Worm (Caenorhabditis elegans) whole organism, L4 larva: ENCODE results near the gene srh-213.

Source experiments
- lin-13 ChIP-seq: fragments of 150-350 bp; optimal IDR thresholded peaks from 2 replicates; lab custom pipeline; 2014; ENCODE audit warnings: missing biosample characterization, missing genetic modification reagents, missing genetic modification characterization
- nhr-11 ChIP-seq: fragments of 150-350 bp; optimal IDR thresholded peaks from 2 replicates; lab custom pipeline; 2014; ENCODE audit warnings: missing biosample characterization, missing genetic modification characterization
- nhr-42 ChIP-seq: fragments of 200-800 bp; sonication (Bioruptor generic); IDR thresholded peaks from 2 replicates; pipeline ENCODE4 v1.3.6; 2022; ENCODE audit warnings: missing genetic modification characterization, missing compliant biosample characterization
- sdz-12 ChIP-seq: fragments of 200-800 bp; sonication (Bioruptor generic); optimal IDR thresholded peaks from 2 replicates; lab custom pipeline; 2018; ENCODE audit warnings: mild to moderate bottlenecking, missing genetic modification characterization, missing compliant biosample characterization

DNA sequence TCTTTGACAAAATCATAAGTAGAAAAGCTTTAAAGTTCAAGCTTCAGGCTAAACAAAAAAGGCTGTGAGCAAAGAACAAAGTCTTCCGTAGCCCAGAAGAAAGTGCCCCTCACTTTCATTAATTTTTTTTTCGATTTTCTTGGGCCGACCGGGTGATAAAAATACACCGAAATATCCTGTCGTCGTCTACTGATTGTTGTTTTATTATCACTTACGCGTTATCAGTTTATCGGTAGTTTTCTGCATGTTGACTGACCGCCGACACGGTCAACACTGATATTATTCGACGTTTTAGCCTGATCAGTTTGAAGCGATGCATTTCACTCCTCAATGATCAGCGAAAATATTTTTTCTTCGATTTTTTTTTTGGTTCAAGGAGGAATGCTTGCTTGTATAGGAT is 14.5 kb downstream of the srh-213 start:
- TF ChIP-seq nhr-11 (tag; lab: Kevin White, UChicago) (no peak), lin-13 (GFP tag; lab: Kevin White, UChicago) (no peak), nhr-42 (GFP tag; lab: Robert Waterston, UW) (no peak), sdz-12 (GFP tag; lab: Kevin White, UChicago) (no peak)
